Fruit fly (Drosophila melanogaster) whole organism, prepupa: Measurements from ENCODE around the gene bi.

Experiments used
- CG10631 ChIP-seq: fragments of 200-800 bp; sonication (Bioruptor generic); optimal IDR thresholded peaks from 2 replicates; lab custom pipeline; 2016; ENCODE audit warnings: missing biosample characterization, missing genetic modification characterization
- CG10669 ChIP-seq: fragments of 200-800 bp; sonication (Bioruptor generic); optimal IDR thresholded peaks from 3 replicates; lab custom pipeline; 2018; ENCODE audit warnings: missing biosample characterization, mild to moderate bottlenecking, missing genetic modification characterization, moderate library complexity
- CG11294 ChIP-seq: fragments of 200-800 bp; sonication (Bioruptor generic); IDR thresholded peaks from 2 replicates; pipeline ENCODE4 v1.3.6; 2022; ENCODE audit warnings: missing biosample characterization, missing genetic modification characterization
- CG11902 ChIP-seq: fragments of 200-800 bp; sonication (Bioruptor generic); optimal IDR thresholded peaks from 3 replicates; lab custom pipeline; 2016; ENCODE audit warnings: missing biosample characterization, missing genetic modification characterization
- CG15336 ChIP-seq: fragments of 200-800 bp; sonication (Bioruptor generic); IDR thresholded peaks from 2 replicates; pipeline ENCODE4 v1.3.6; 2022; ENCODE audit warnings: missing biosample characterization, missing genetic modification characterization
- CG1621 ChIP-seq: fragments of 200-800 bp; sonication (Bioruptor generic); optimal IDR thresholded peaks from 3 replicates; lab custom pipeline; 2018; ENCODE audit warnings: missing biosample characterization, mild to moderate bottlenecking, missing genetic modification characterization
- CG3032 ChIP-seq: fragments of 200-800 bp; optimal IDR thresholded peaks from 2 replicates; lab custom pipeline; 2019; ENCODE audit warnings: missing biosample characterization, mild to moderate bottlenecking, missing genetic modification characterization, moderate library complexity
- CG32006 ChIP-seq: fragments of 200-800 bp; sonication (Bioruptor generic); optimal IDR thresholded peaks from 3 replicates; lab custom pipeline; 2017; ENCODE audit warnings: missing biosample characterization, mild to moderate bottlenecking, missing genetic modification characterization
- CG34406 ChIP-seq: fragments of 200-800 bp; sonication (Bioruptor generic); optimal IDR thresholded peaks from 3 replicates; lab custom pipeline; 2016; ENCODE audit warnings: missing biosample characterization, missing genetic modification characterization
- CG4318 ChIP-seq: fragments of 200-800 bp; sonication (Bioruptor generic); optimal IDR thresholded peaks from 3 replicates; lab custom pipeline; 2017; ENCODE audit warnings: missing biosample characterization, mild to moderate bottlenecking, missing genetic modification characterization
- CG6163 ChIP-seq: fragments of 200-800 bp; sonication (Bioruptor generic); IDR thresholded peaks from 3 replicates; pipeline ENCODE4 v1.3.6; 2022; ENCODE audit warnings: missing biosample characterization, missing genetic modification characterization
- CG6792 ChIP-seq: fragments of 200-800 bp; sonication (Bioruptor generic); optimal IDR thresholded peaks from 3 replicates; lab custom pipeline; 2016; ENCODE audit warnings: missing biosample characterization, missing genetic modification characterization
- CG6808 ChIP-seq: fragments of 200-800 bp; sonication (Bioruptor generic); optimal IDR thresholded peaks from 3 replicates; lab custom pipeline; 2017; ENCODE audit warnings: missing biosample characterization, missing genetic modification characterization, mild to moderate bottlenecking, moderate library complexity, missing genetic modification reagents
- CG7368 ChIP-seq: fragments of 200-800 bp; sonication (Bioruptor generic); optimal IDR thresholded peaks from 3 replicates; lab custom pipeline; 2016; ENCODE audit warnings: missing biosample characterization, missing genetic modification characterization
- CG8319 ChIP-seq: fragments of 200-800 bp; sonication (Bioruptor generic); optimal IDR thresholded peaks from 3 replicates; lab custom pipeline; 2016; ENCODE audit warnings: missing biosample characterization, missing genetic modification characterization
- CG8632 ChIP-seq: fragments of 200-800 bp; sonication (Bioruptor generic); optimal IDR thresholded peaks from 3 replicates; lab custom pipeline; 2016; ENCODE audit warnings: missing biosample characterization, missing genetic modification characterization
- CG9139 ChIP-seq: fragments of 200-800 bp; sonication (Bioruptor generic); optimal IDR thresholded peaks from 3 replicates; lab custom pipeline; 2017; ENCODE audit warnings: missing biosample characterization, mild to moderate bottlenecking, missing genetic modification characterization
- Eip75B ChIP-seq: fragments of 200-800 bp; sonication (Bioruptor generic); optimal IDR thresholded peaks from 3 replicates; lab custom pipeline; 2016; ENCODE audit warnings: missing biosample characterization, missing genetic modification characterization
- Eip78C ChIP-seq: fragments of 200-800 bp; sonication (Bioruptor generic); peaks from one replicate; lab custom pipeline; 2016; ENCODE audit warnings: missing biosample characterization, missing genetic modification characterization
- Eip93F ChIP-seq: fragments of 200-800 bp; sonication (Bioruptor generic); optimal IDR thresholded peaks from 2 replicates; lab custom pipeline; 2016; ENCODE audit warnings: missing biosample characterization, mild to moderate bottlenecking, missing genetic modification characterization
- Ets21C ChIP-seq: fragments of 200-800 bp; sonication (Bioruptor generic); optimal IDR thresholded peaks from 3 replicates; lab custom pipeline; 2016; ENCODE audit warnings: missing biosample characterization, missing genetic modification characterization
- Gug ChIP-seq: fragments of 200-800 bp; sonication (Bioruptor generic); IDR thresholded peaks from 2 replicates; pipeline ENCODE4 v1.3.6; 2022; ENCODE audit warnings: missing biosample characterization, missing genetic modification characterization
- Hr38 ChIP-seq: sonication (Bioruptor generic); optimal IDR thresholded peaks from 2 replicates; lab custom pipeline; 2016; ENCODE audit warnings: missing biosample characterization, missing genetic modification characterization
- Hr4 ChIP-seq: fragments of 200-800 bp; sonication (Bioruptor generic); optimal IDR thresholded peaks from 3 replicates; lab custom pipeline; 2016; ENCODE audit warnings: missing biosample characterization, missing genetic modification characterization
- Smox ChIP-seq: fragments of 200-800 bp; sonication (Bioruptor generic); optimal IDR thresholded peaks from 3 replicates; lab custom pipeline; 2016; ENCODE audit warnings: missing biosample characterization, missing genetic modification characterization
- Sox14 ChIP-seq: fragments of 200-800 bp; sonication (Bioruptor generic); optimal IDR thresholded peaks from 3 replicates; lab custom pipeline; 2016; ENCODE audit warnings: missing biosample characterization, missing genetic modification characterization
- Sox15 ChIP-seq: fragments of 200-800 bp; sonication (Bioruptor generic); optimal IDR thresholded peaks from 3 replicates; lab custom pipeline; 2016; ENCODE audit warnings: missing biosample characterization, missing genetic modification characterization
- achi ChIP-seq: fragments of 200-800 bp; sonication (Bioruptor generic); optimal IDR thresholded peaks from 3 replicates; lab custom pipeline; 2016; ENCODE audit warnings: missing biosample characterization, missing genetic modification characterization
- acj6 ChIP-seq: fragments of 200-800 bp; sonication (Bioruptor generic); optimal IDR thresholded peaks from 3 replicates; lab custom pipeline; 2016; ENCODE audit warnings: missing biosample characterization, missing genetic modification characterization
- cyc ChIP-seq: fragments of 200-800 bp; sonication (Bioruptor generic); optimal IDR thresholded peaks from 3 replicates; lab custom pipeline; 2016; ENCODE audit warnings: missing biosample characterization, missing genetic modification characterization
- dac ChIP-seq: fragments of 200-800 bp; sonication (Bioruptor generic); optimal IDR thresholded peaks from 2 replicates; lab custom pipeline; 2017; ENCODE audit warnings: missing biosample characterization, mild to moderate bottlenecking, missing genetic modification characterization
- dsx ChIP-seq: fragments of 200-800 bp; optimal IDR thresholded peaks from 3 replicates; lab custom pipeline; 2019; ENCODE audit warnings: missing biosample characterization, mild to moderate bottlenecking, missing genetic modification characterization, moderate library complexity; ENCODE audit not compliant: poor library complexity, severe bottlenecking
- eg ChIP-seq: fragments of 200-800 bp; sonication (Bioruptor generic); IDR thresholded peaks from 3 replicates; pipeline ENCODE4 v1.3.6; 2022; ENCODE audit warnings: missing biosample characterization, missing genetic modification characterization
- esn ChIP-seq: fragments of 200-800 bp; sonication (Bioruptor generic); optimal IDR thresholded peaks from 2 replicates; lab custom pipeline; 2016; ENCODE audit warnings: missing biosample characterization, mild to moderate bottlenecking, missing genetic modification characterization, moderate library complexity
- fkh ChIP-seq: fragments of 200-800 bp; sonication (Bioruptor generic); optimal IDR thresholded peaks from 3 replicates; lab custom pipeline; 2017; ENCODE audit warnings: missing biosample characterization, mild to moderate bottlenecking, missing genetic modification characterization, moderate library complexity
- lz ChIP-seq: fragments of 200-800 bp; sonication (Bioruptor generic); optimal IDR thresholded peaks from 3 replicates; lab custom pipeline; 2016; ENCODE audit warnings: missing biosample characterization, missing genetic modification characterization
- net ChIP-seq: fragments of 200-800 bp; sonication (Bioruptor generic); optimal IDR thresholded peaks from 3 replicates; lab custom pipeline; 2016; ENCODE audit warnings: missing biosample characterization, missing genetic modification characterization
- pdm3 ChIP-seq: fragments of 200-800 bp; sonication (Bioruptor generic); optimal IDR thresholded peaks from 3 replicates; lab custom pipeline; 2016; ENCODE audit warnings: missing biosample characterization, missing genetic modification characterization
- salr ChIP-seq, 2 experiments: fragments of 200-800 bp; sonication (Bioruptor generic); optimal IDR thresholded peaks; 3 replicates each; lab custom pipeline; 2016 to 2018; ENCODE audit warnings: missing biosample characterization in 2 of 2, missing genetic modification characterization in 2 of 2, mild to moderate bottlenecking in 1 of 2
- spab ChIP-seq: fragments of 200-800 bp; sonication (Bioruptor generic); optimal IDR thresholded peaks from 2 replicates; lab custom pipeline; 2017; ENCODE audit warnings: missing biosample characterization, mild to moderate bottlenecking, missing genetic modification characterization, missing genetic modification reagents
- svp ChIP-seq: fragments of 200-800 bp; sonication (Bioruptor generic); peaks from one replicate; lab custom pipeline; 2016; ENCODE audit warnings: missing biosample characterization, missing genetic modification characterization
- vri ChIP-seq: fragments of 200-800 bp; sonication (Bioruptor generic); optimal IDR thresholded peaks from 3 replicates; lab custom pipeline; 2016; ENCODE audit warnings: missing biosample characterization, mild to moderate bottlenecking, missing genetic modification characterization

The bi gene

DNA sequence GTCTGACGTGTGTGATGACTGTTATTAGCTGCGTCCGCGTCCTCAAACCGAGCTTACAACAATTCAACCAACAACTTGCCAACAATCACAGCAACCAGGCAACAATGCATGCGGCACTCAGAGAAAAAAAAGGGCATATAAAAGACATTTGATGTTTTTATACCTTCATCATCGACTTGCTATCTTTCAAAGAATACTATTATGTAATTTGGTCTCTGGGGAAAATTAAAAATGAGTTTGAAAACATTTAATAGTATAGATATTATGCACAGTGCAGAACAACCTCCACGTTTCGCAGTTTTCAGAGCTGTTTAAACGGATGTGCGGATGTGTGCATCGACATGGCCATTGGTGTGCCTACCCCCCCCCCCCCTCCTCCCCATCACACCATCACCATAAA, 29.9 kb downstream of the bi start (continued):
- TF ChIP-seq acj6 (GFP tag; lab: Kevin White, UChicago) (peak; percentile 37), CG3032 (tag; lab: Kevin White, UChicago) (peak; percentile 70), CG6792 (peak; percentile 38), spab (GFP tag; lab: Kevin White, UChicago) (peak; percentile 57), Hr38 (no peak), Eip75B (GFP tag; lab: Kevin White, UChicago) (peak; percentile 40), salr (GFP tag; optimal IDR thresholded peaks at IDR 0.05; lab: Kevin White, UChicago) (peak; percentile 12 to 56), CG15336 (no peak), CG10631 (peak; percentile 59), Eip93F (no peak), dac (GFP tag; lab: Kevin White, UChicago) (no peak), CG10669 (GFP tag; lab: Kevin White, UChicago) (peak; percentile 68), lz (GFP tag; lab: Kevin White, UChicago) (peak; percentile 40), dsx (GFP tag; lab: Kevin White, UChicago) (peak; percentile 88), eg (GFP tag; lab: Robert Waterston, UW) (peak; percentile 32; the same call in 1 of the 3 replicates), net (GFP tag; lab: Kevin White, UChicago) (peak; percentile 23), CG7368 (peak; percentile 27), Hr4 (GFP tag; lab: Kevin White, UChicago) (peak; percentile 9), CG1621 (tag; lab: Kevin White, UChicago) (peak; percentile 65), Smox (GFP tag; lab: Kevin White, UChicago) (peak; percentile 18), CG11902 (GFP tag; lab: Kevin White, UChicago) (no peak), esn (GFP tag; lab: Kevin White, UChicago) (peak; percentile 38)

dm6 chrX:4444810-4445209, 32.2 kb downstream of the bi start:
- TF ChIP-seq lz (GFP tag; lab: Kevin White, UChicago) (no peak), CG8632 (GFP tag; lab: Kevin White, UChicago) (no peak), Gug (no peak; the same call in 1 of the 2 replicates), Hr4 (GFP tag; lab: Kevin White, UChicago) (no peak), salr (GFP tag; optimal IDR thresholded peaks at IDR 0.05; lab: Kevin White, UChicago) (peak in 1 of 2 experiments; percentile 9), CG32006 (GFP tag; lab: Kevin White, UChicago) (no peak), CG4318 (no peak), CG6808 (GFP tag; lab: Kevin White, UChicago) (no peak), achi (no peak), CG8319 (GFP tag; lab: Kevin White, UChicago) (no peak), CG10631 (no peak), CG15336 (0 out of 2 replicates have a peak, but pooled peaks have one; percentile 8), Ets21C (GFP tag; lab: Kevin White, UChicago) (no peak), Sox14 (GFP tag; lab: Kevin White, UChicago) (no peak), svp (GFP tag; lab: Kevin White, UChicago) (peak; percentile 26), Sox15 (GFP tag; lab: Kevin White, UChicago) (no peak), Eip78C (GFP tag; lab: Kevin White, UChicago) (peak; percentile 12), net (GFP tag; lab: Kevin White, UChicago) (peak; percentile 5), CG6163 (peak; percentile 72), pdm3 (GFP tag; lab: Kevin White, UChicago) (peak; percentile 2), eg (GFP tag; lab: Robert Waterston, UW) (peak; percentile 76), fkh (GFP tag; lab: Kevin White, UChicago) (no peak), CG34406 (GFP tag; lab: Kevin White, UChicago) (peak; percentile 19), CG9139 (GFP tag; lab: Kevin White, UChicago) (no peak), cyc (GFP tag; lab: Kevin White, UChicago) (no peak), CG3032 (tag; lab: Kevin White, UChicago) (no peak), CG11294 (no peak), vri (GFP tag; lab: Kevin White, UChicago) (no peak)
